Worm (Caenorhabditis elegans): ENCODE results near the gene fbf-1.

- TF ChIP-seq ZK546.5 (tag; optimal IDR thresholded peaks at IDR 0.05) (no peak), unc-39 (tag; optimal IDR thresholded peaks at IDR 0.05) (no peak)
Measured at ce11 chrII:6120548-6120947, 39.9 kb upstream of the fbf-1 start.
